Worm (Caenorhabditis elegans) whole organism, L4 larva: Measurements from ENCODE around the gene ref-1.
A peak's percentile ranks its signal among the peaks of the same experiment; 100 is the strongest.

ENCODE experiments used
- D1046.2 ChIP-seq: fragments of 200-800 bp; sonication (Bioruptor generic); IDR thresholded peaks from 2 replicates; pipeline ENCODE4 v1.3.6; 2022; ENCODE audit warnings: missing genetic modification characterization, missing compliant biosample characterization
- F26F4.8 ChIP-seq: fragments of 200-800 bp; sonication (Bioruptor generic); conservative IDR thresholded peaks from 2 replicates; pipeline ENCODE4 v1.3.6; 2022; ENCODE audit warnings: missing genetic modification characterization, missing compliant biosample characterization
- F37D6.2 ChIP-seq: sonication (generic microtip); optimal IDR thresholded peaks from 2 replicates; lab custom pipeline; 2016; ENCODE audit warnings: mild to moderate bottlenecking, missing genetic modification characterization, missing compliant biosample characterization
- F44E2.7 ChIP-seq: fragments of 200-800 bp; sonication (Bioruptor generic); IDR thresholded peaks from 2 replicates; pipeline ENCODE4 v2.1.2; 2022; ENCODE audit warnings: missing genetic modification characterization, missing compliant biosample characterization
- T26A8.4 ChIP-seq: fragments of 200-800 bp; sonication (Bioruptor generic); IDR thresholded peaks from 2 replicates; pipeline ENCODE4 v1.3.6; 2022; ENCODE audit warnings: missing genetic modification characterization, missing compliant biosample characterization
- aly-2 ChIP-seq: sonication (generic microtip); optimal IDR thresholded peaks from 2 replicates; lab custom pipeline; 2018; ENCODE audit warnings: missing biosample characterization, missing genetic modification characterization
- ama-1 ChIP-seq: fragments of 150-350 bp; optimal IDR thresholded peaks from 2 replicates; lab custom pipeline; 2014; ENCODE audit warnings: inconsistent platforms, mixed read lengths
- attf-4 ChIP-seq: sonication (generic microtip); optimal IDR thresholded peaks from 3 replicates; lab custom pipeline; 2017; ENCODE audit warnings: missing biosample characterization, missing genetic modification characterization
- ceh-20 ChIP-seq: fragments of 200-800 bp; sonication (Bioruptor generic); IDR thresholded peaks from 2 replicates; pipeline ENCODE4 v1.3.6; 2022; ENCODE audit warnings: missing genetic modification reagents, missing genetic modification characterization, missing compliant biosample characterization
- ctbp-1 ChIP-seq: fragments of 200-800 bp; sonication (Bioruptor generic); IDR thresholded peaks from 2 replicates; pipeline ENCODE4 v1.3.6; 2022; ENCODE audit warnings: missing genetic modification reagents, missing genetic modification characterization, missing compliant biosample characterization
- daf-16 ChIP-seq, 3 experiments: sonication (generic microtip); optimal IDR thresholded peaks; 2 replicates each; lab custom pipeline; 2016 to 2017; ENCODE audit warnings: missing genetic modification characterization in 3 of 3, missing genetic modification reagents in 3 of 3, mild to moderate bottlenecking in 2 of 3, missing compliant biosample characterization in 2 of 3, missing biosample characterization in 1 of 3, moderate library complexity in 1 of 3
- daf-8 ChIP-seq: fragments of 200-800 bp; sonication (Bioruptor generic); IDR thresholded peaks from 2 replicates; pipeline ENCODE4 v1.3.6; 2022; ENCODE audit warnings: missing genetic modification characterization, missing compliant biosample characterization
- dmd-9 ChIP-seq: fragments of 200-800 bp; sonication (Bioruptor generic); IDR thresholded peaks from 2 replicates; pipeline ENCODE4 v1.3.6; 2022; ENCODE audit warnings: missing genetic modification reagents, missing genetic modification characterization, missing compliant biosample characterization
- dve-1 ChIP-seq: sonication (generic microtip); optimal IDR thresholded peaks from 2 replicates; lab custom pipeline; 2017; ENCODE audit warnings: antibody characterized with exemption, mild to moderate bottlenecking, missing genetic modification characterization, missing compliant biosample characterization; ENCODE audit not compliant: insufficient read depth
- egl-43 ChIP-seq: fragments of 200-800 bp; sonication (Bioruptor generic); IDR thresholded peaks from 2 replicates; pipeline ENCODE4 v1.3.6; 2022; ENCODE audit warnings: missing genetic modification reagents, missing genetic modification characterization, missing compliant biosample characterization
- fkh-10 ChIP-seq: fragments of 150-350 bp; optimal IDR thresholded peaks from 2 replicates; lab custom pipeline; 2014; ENCODE audit warnings: missing biosample characterization, missing genetic modification reagents, missing genetic modification characterization
- hlh-30 ChIP-seq: sonication (generic microtip); optimal IDR thresholded peaks from 2 replicates; lab custom pipeline; 2017; ENCODE audit warnings: antibody characterized with exemption, mild to moderate bottlenecking, missing genetic modification characterization, missing compliant biosample characterization; ENCODE audit not compliant: insufficient read depth
- hmg-1.1 ChIP-seq: fragments of 200-800 bp; sonication (Bioruptor generic); IDR thresholded peaks from 2 replicates; pipeline ENCODE4 v1.3.6; 2022; ENCODE audit warnings: missing genetic modification reagents, missing genetic modification characterization, missing compliant biosample characterization
- lin-1 ChIP-seq: fragments of 200-800 bp; sonication (Bioruptor generic); IDR thresholded peaks from 2 replicates; pipeline ENCODE4 v1.3.6; 2022; ENCODE audit warnings: missing genetic modification reagents, missing genetic modification characterization, missing compliant biosample characterization
- lin-15B ChIP-seq: fragments of 150-350 bp; sonication (generic microtip); optimal IDR thresholded peaks from 3 replicates; lab custom pipeline; 2014; ENCODE audit warnings: missing biosample characterization, missing genetic modification characterization
- lin-38 ChIP-seq: fragments of 200-800 bp; sonication (Bioruptor generic); IDR thresholded peaks from 2 replicates; pipeline ENCODE4 v1.3.6; 2022; ENCODE audit warnings: missing genetic modification reagents, missing genetic modification characterization, missing compliant biosample characterization
- lsy-2 ChIP-seq, 2 experiments: fragments of 150-350 bp in 1 of 2; sonication (generic microtip) in 1 of 2; optimal IDR thresholded peaks; 2 replicates each; lab custom pipeline; 2014 to 2017; ENCODE audit warnings: missing biosample characterization in 2 of 2, missing genetic modification characterization in 2 of 2
- mdl-1 ChIP-seq, 2 experiments: fragments of 150-350 bp in 1 of 2; sonication (generic microtip) in 1 of 2; optimal IDR thresholded peaks; 2 replicates each; lab custom pipeline; 2014 to 2017; ENCODE audit warnings: missing biosample characterization in 2 of 2, missing genetic modification characterization in 2 of 2
- mdt-29 ChIP-seq: fragments of 200-800 bp; sonication (Bioruptor generic); IDR thresholded peaks from 2 replicates; pipeline ENCODE4 v1.3.6; 2022; ENCODE audit warnings: missing genetic modification reagents, missing genetic modification characterization, missing compliant biosample characterization
- mep-1 ChIP-seq: fragments of 150-350 bp; sonication (generic microtip); optimal IDR thresholded peaks from 3 replicates; lab custom pipeline; 2014; ENCODE audit warnings: missing biosample characterization, missing genetic modification characterization
- mes-2 ChIP-seq: sonication (generic microtip); optimal IDR thresholded peaks from 2 replicates; lab custom pipeline; 2016; ENCODE audit warnings: missing genotype, mild to moderate bottlenecking, missing genetic modification characterization, missing compliant biosample characterization; ENCODE audit not compliant: poor library complexity, severe bottlenecking
- mxl-3 ChIP-seq: fragments of 200-800 bp; sonication (Bioruptor generic); optimal IDR thresholded peaks from 2 replicates; lab custom pipeline; 2018; ENCODE audit warnings: mild to moderate bottlenecking, missing genetic modification characterization, missing compliant biosample characterization
- nhr-11 ChIP-seq: fragments of 150-350 bp; optimal IDR thresholded peaks from 2 replicates; lab custom pipeline; 2014; ENCODE audit warnings: missing biosample characterization, missing genetic modification characterization
- nhr-25 ChIP-seq: sonication (generic microtip); optimal IDR thresholded peaks from 2 replicates; lab custom pipeline; 2017; ENCODE audit warnings: missing genetic modification characterization, mild to moderate bottlenecking, missing compliant biosample characterization, antibody characterized with exemption, moderate library complexity, borderline replicate concordance; ENCODE audit not compliant: insufficient read depth
- nhr-28 ChIP-seq: fragments of 150-350 bp; optimal IDR thresholded peaks from 2 replicates; lab custom pipeline; 2014; ENCODE audit warnings: missing biosample characterization, missing genetic modification characterization
- nhr-6 ChIP-seq: fragments of 150-350 bp; optimal IDR thresholded peaks from 2 replicates; lab custom pipeline; 2014; ENCODE audit warnings: missing biosample characterization, missing genetic modification characterization
- nhr-77 ChIP-seq: fragments of 150-350 bp; optimal IDR thresholded peaks from 2 replicates; lab custom pipeline; 2014; ENCODE audit warnings: missing biosample characterization, missing genetic modification characterization
- rbr-2 ChIP-seq: sonication (generic microtip); optimal IDR thresholded peaks from 2 replicates; lab custom pipeline; 2016; ENCODE audit warnings: missing genotype, missing genetic modification characterization, missing compliant biosample characterization
- saeg-2 ChIP-seq: fragments of 200-800 bp; sonication (Bioruptor generic); IDR thresholded peaks from 2 replicates; pipeline ENCODE4 v1.3.6; 2022; ENCODE audit warnings: missing genetic modification reagents, missing genetic modification characterization, missing compliant biosample characterization
- sdz-12 ChIP-seq: fragments of 200-800 bp; sonication (Bioruptor generic); optimal IDR thresholded peaks from 2 replicates; lab custom pipeline; 2018; ENCODE audit warnings: mild to moderate bottlenecking, missing genetic modification characterization, missing compliant biosample characterization
- tag-97 ChIP-seq: fragments of 200-800 bp; sonication (Bioruptor generic); IDR thresholded peaks from 2 replicates; pipeline ENCODE4 v1.3.6; 2022; ENCODE audit warnings: missing genetic modification characterization, missing compliant biosample characterization
- tra-1 ChIP-seq: fragments of 200-800 bp; sonication (Bioruptor generic); IDR thresholded peaks from 2 replicates; pipeline ENCODE4 v1.3.6; 2022; ENCODE audit warnings: missing genetic modification reagents, missing genetic modification characterization, missing compliant biosample characterization
- unc-130 ChIP-seq: sonication (generic microtip); optimal IDR thresholded peaks from 2 replicates; lab custom pipeline; 2016; ENCODE audit warnings: missing genetic modification reagents, missing genetic modification characterization, missing compliant biosample characterization
- vab-7 ChIP-seq: fragments of 200-800 bp; sonication (Bioruptor generic); IDR thresholded peaks from 2 replicates; pipeline ENCODE4 v1.3.6; 2022; ENCODE audit warnings: missing genetic modification reagents, missing genetic modification characterization, missing compliant biosample characterization
- zfp-2 ChIP-seq: sonication (generic microtip); optimal IDR thresholded peaks from 2 replicates; lab custom pipeline; 2016; ENCODE audit warnings: mild to moderate bottlenecking, missing genetic modification characterization, missing compliant biosample characterization
- zfp-3 ChIP-seq: fragments of 200-800 bp; sonication (Bioruptor generic); conservative IDR thresholded peaks from 2 replicates; pipeline ENCODE4 v1.3.6; 2022; ENCODE audit warnings: missing genetic modification reagents, missing genetic modification characterization, missing compliant biosample characterization

The ref-1 gene

DNA sequence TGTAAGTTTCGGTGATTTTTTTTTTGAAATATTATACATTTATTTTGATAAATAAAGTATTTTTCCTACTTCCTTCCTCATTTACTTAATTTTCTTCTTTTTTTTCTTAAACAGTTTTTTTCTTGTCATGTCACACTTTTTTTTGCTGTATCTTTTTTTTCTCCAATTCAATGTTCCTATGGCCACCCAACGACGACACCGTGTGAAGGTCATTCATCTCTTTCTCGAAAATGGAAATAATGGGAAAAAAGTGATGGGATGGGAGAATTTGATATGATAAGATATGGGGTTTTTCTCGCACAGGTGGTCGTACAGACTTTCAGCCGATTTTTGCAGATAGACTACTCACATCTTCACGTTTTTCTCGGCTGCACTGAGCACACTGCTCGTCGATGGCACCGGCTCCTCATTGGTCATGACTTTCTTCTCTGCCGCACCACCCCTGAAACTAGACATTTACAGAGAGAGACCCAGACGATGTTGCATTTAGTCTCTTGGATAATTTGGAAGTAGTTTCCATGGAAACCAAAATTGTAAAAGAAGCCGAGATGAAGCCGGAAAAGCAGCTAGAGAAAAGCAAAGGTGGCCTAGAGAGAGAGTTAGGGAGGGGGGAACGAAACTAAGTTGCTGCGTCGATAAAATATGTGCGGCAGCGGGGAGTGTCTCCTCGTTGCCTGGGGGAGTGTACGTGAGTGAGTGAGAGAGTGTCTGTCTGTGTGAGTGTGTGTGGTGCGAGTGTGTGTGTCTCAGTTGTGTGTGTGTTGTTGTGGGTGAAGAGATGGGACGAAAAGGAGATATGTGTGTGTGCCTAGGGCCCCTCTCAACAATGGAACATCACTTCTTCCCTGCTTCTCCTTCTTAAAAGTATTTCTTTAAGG is 49.1 kb upstream of the ref-1 start, which contains the start of gene daf-19 (continued):
- TF ChIP-seq tra-1 (GFP tag; lab: Robert Waterston, UW) = peak; percentile 78
- TF ChIP-seq mep-1 (tag; lab: Kevin White, UChicago) = peak; percentile 82
- peak; percentile 57 for TF ChIP-seq hlh-30
- TF ChIP-seq nhr-77 (tag; lab: Kevin White, UChicago) = peak; percentile 48
- no peak for TF ChIP-seq daf-16 (GFP tag; optimal IDR thresholded peaks at IDR 0.05; lab: Kevin White, UChicago)
- TF ChIP-seq daf-16 (tag; optimal IDR thresholded peaks at IDR 0.05; lab: Kevin White, UChicago) = peak; percentile 43
- TF ChIP-seq rbr-2 (tag; lab: Kevin White, UChicago) = peak; percentile 81
- TF ChIP-seq mxl-3 = peak; percentile 40
- peak; percentile 50 for TF ChIP-seq F37D6.2 (tag; lab: Kevin White, UChicago)
- TF ChIP-seq daf-8 = no peak
- TF ChIP-seq mdt-29 (GFP tag; lab: Robert Waterston, UW) = no peak
- TF ChIP-seq sdz-12 (GFP tag; lab: Kevin White, UChicago) = peak; percentile 47
- TF ChIP-seq fkh-10 (GFP tag; lab: Kevin White, UChicago) = peak; percentile 5
- TF ChIP-seq lsy-2 (tag; optimal IDR thresholded peaks at IDR 0.05; lab: Kevin White, UChicago) = peak; percentile 16 to 74
- TF ChIP-seq egl-43 (GFP tag; lab: Robert Waterston, UW) = peak; percentile 71
- TF ChIP-seq nhr-6 (tag; lab: Kevin White, UChicago) = peak; percentile 32

DNA sequence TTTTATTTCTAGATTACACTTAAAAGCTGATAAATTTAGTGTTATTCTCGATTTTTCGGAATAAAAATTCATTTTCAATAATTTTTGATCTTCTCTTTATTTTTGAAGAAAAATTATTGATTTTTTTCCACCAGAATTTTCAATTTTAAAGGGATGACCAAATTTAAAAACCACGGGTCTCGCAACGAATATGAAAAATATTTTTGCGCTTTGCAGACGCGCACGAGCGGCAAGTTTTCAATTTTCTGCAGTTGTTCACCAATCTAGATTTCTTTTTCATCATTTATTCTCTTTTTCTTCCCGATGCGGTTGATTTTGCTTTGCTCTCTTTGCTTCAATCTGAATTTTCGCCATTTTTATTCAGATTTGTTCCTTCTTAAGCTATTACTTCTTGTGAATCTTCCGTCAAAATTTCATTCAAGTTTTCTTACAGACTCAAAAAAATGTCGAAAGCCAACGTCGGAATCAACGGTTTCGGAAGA is 47.4 kb upstream of the ref-1 start, which contains the start of gene gpd-4:
Gene gpd-4 (plus strand): TSS at position 432 of the 482 bp plus-strand sequence.
- TF ChIP-seq unc-130 (GFP tag; lab: Kevin White, UChicago) (peak; percentile 15), ama-1 (no peak), attf-4 (no peak)

DNA sequence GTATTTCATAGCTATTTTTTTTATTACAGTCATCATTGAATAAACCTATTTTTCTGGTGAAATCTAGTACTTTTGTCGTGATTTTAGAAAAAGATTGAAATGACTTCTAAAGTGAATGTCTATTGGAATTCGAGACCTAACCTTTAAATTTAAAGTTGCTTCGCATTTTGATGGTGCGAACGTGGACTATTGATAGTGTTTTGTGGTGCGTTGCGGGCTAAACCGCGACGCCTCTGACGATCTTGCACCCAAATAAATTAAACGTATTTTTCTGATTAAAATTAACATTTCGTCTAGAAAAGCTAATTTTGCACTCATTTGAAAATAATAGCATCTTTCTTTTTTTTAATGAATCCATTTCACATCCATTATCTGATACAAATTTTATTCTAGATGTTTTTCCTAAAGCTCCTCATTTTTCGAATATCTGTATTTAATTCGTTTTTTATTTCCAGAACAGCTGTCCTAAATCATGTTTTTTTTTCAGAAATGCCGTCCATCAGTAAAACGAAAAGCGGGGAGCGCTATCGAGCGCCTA is 45.8 kb upstream of the ref-1 start, which contains the start of gene wbp-11:
Gene wbp-11 (plus strand): TSS at position 488 of the 538 bp plus-strand sequence.
- TF ChIP-seq nhr-11 (tag; lab: Kevin White, UChicago) (peak; percentile 26), fkh-10 (GFP tag; lab: Kevin White, UChicago) (no peak), attf-4 (no peak), mes-2 (tag; lab: Kevin White, UChicago) (peak; percentile 52), lsy-2 (tag; optimal IDR thresholded peaks at IDR 0.05; lab: Kevin White, UChicago) (peak in 1 of 2 experiments; percentile 24), mdl-1 (tag; optimal IDR thresholded peaks at IDR 0.05; lab: Kevin White, UChicago) (no peak), nhr-25 (tag; lab: Kevin White, UChicago) (no peak), dve-1 (tag; lab: Kevin White, UChicago) (peak; percentile 5), F44E2.7 (GFP tag; lab: Robert Waterston, UW) (no peak), nhr-28 (tag; lab: Kevin White, UChicago) (no peak), dmd-9 (GFP tag; lab: Robert Waterston, UW) (no peak), lin-38 (GFP tag; lab: Robert Waterston, UW) (peak; percentile 65), aly-2 (tag; lab: Kevin White, UChicago) (no peak)

DNA sequence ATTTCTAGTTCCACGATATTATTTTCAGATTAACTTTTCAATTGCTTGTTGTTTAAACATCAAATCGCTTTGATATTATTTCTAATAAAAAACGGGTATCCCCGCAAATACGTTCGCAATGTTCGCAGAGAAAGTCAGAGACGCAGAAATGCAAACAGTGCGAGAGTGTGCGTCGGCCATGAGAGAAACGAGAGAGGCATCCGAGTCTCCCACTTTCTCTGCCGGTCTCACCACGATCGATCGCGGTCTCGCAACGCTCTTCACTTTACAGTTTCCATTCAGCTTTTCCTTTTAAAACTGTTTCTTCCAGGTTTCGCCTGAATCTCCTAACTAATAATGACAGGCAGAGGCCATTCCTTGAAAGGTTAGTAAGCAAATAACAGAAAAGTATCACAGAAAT is 43.9 kb upstream of the ref-1 start, which contains the start of gene F33H1.4:
Gene F33H1.4 (plus strand): TSS at position 311 of the 400 bp plus-strand sequence.
- no peak for TF ChIP-seq zfp-2 (tag; lab: Kevin White, UChicago)
- TF ChIP-seq saeg-2 (GFP tag; lab: Robert Waterston, UW) = no peak
- TF ChIP-seq lin-15B (tag; lab: Kevin White, UChicago) = no peak
- no peak for TF ChIP-seq sdz-12 (GFP tag; lab: Kevin White, UChicago)
- TF ChIP-seq D1046.2 (GFP tag; lab: Robert Waterston, UW) = no peak
- no peak for TF ChIP-seq mdl-1 (tag; optimal IDR thresholded peaks at IDR 0.05; lab: Kevin White, UChicago)
- TF ChIP-seq dmd-9 (GFP tag; lab: Robert Waterston, UW) = no peak
- TF ChIP-seq mxl-3 = no peak
- TF ChIP-seq ceh-20 (GFP tag; lab: Robert Waterston, UW) = 0 out of 2 replicates have a peak, but pooled peaks have one; percentile 24
- no peak for TF ChIP-seq ctbp-1
- no peak for TF ChIP-seq F26F4.8
- TF ChIP-seq tag-97 (GFP tag; lab: Robert Waterston, UW) = no peak
- TF ChIP-seq lin-1 (GFP tag; lab: Robert Waterston, UW) = no peak
- peak; percentile 33; the same call in 1 of the 2 replicates for TF ChIP-seq zfp-3 (GFP tag; lab: Robert Waterston, UW)
- peak; percentile 80 for TF ChIP-seq nhr-11 (tag; lab: Kevin White, UChicago)
- peak; percentile 74 for TF ChIP-seq hmg-1.1
- TF ChIP-seq vab-7 (GFP tag; lab: Robert Waterston, UW) = no peak
- TF ChIP-seq T26A8.4 = peak; percentile 25; the same call in 1 of the 2 replicates
